Worm (Caenorhabditis elegans) whole organism, early embryonic: Measurements from ENCODE around the gene nlp-3.

Source experiments
- B0310.2 ChIP-seq: sonication (generic microtip); optimal IDR thresholded peaks from 2 replicates; lab custom pipeline; 2016; ENCODE audit warnings: mild to moderate bottlenecking, missing genetic modification characterization, missing compliant biosample characterization
- flt-1 ChIP-seq: fragments of 200-800 bp; sonication (Bioruptor generic); IDR thresholded peaks from 2 replicates; pipeline ENCODE4 v1.3.6; 2022; ENCODE audit warnings: missing genetic modification characterization, missing compliant biosample characterization
- hnd-1 ChIP-seq: sonication (generic microtip); optimal IDR thresholded peaks from 2 replicates; lab custom pipeline; 2016; ENCODE audit warnings: missing genetic modification characterization, missing compliant biosample characterization

DNA sequence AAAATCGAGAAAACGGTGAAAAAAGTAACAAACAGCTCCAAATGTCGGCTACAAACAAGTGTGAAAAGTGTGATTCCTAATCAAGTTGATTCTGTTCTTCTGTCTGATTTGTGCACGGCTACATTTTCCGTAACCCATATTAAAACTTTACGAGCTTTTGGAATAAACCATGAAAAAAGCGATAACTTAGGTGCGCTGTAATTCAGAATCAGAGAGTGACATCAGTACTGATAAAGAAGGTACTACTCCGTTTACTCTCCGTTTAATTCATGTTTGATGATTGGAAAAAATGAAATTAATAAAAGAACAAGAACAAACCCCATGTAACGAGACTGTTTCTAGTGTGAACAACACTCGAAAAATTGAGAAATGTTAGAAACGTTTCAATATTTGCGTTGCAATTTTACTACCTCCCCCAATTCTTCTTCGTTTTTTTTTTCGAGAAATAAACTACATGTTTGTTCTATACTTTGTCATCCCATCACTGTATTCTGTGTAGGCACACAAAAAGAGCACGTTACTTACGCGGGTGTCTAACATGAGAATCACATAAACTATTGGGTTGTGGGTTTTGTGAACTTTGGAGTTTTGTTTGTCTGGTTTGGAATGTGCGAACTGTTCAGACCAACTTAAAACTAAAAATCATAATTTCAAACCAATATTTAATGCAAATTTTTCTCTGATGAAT, 15.8 kb downstream of the nlp-3 start:
- TF ChIP-seq B0310.2 (no peak), flt-1 (GFP tag; lab: Robert Waterston, UW) (no peak), hnd-1 (tag; lab: Kevin White, UChicago) (no peak)
